Worm (Caenorhabditis elegans) whole organism, L1 larva: ENCODE measurements around the gene Y37D8A.4.

Source experiments
- efl-1 ChIP-seq, 4 experiments: fragments of 150-350 bp; optimal IDR thresholded peaks in 3 of 4; peaks in 1 of 4; 1 replicate in 1 of 4; 2 replicates in 3 of 4; lab custom pipeline; 2014; ENCODE audit warnings: missing biosample characterization in 2 of 4, missing genetic modification characterization in 2 of 4, missing genetic modification reagents in 2 of 4
- egl-13 ChIP-seq: sonication (generic microtip); optimal IDR thresholded peaks from 2 replicates; lab custom pipeline; 2016; ENCODE audit warnings: missing genotype, missing genetic modification reagents, missing genetic modification characterization, missing compliant biosample characterization
- elt-3 ChIP-seq, 6 experiments: fragments of 150-350 bp in 1 of 6; sonication (generic microtip); optimal IDR thresholded peaks; 2 replicates each; lab custom pipeline; 2017 to 2018; ENCODE audit warnings: missing biosample characterization in 6 of 6, missing genetic modification characterization in 6 of 6, inconsistent platforms in 1 of 6
- fos-1 ChIP-seq: fragments of 150-350 bp; optimal IDR thresholded peaks from 2 replicates; lab custom pipeline; 2014; ENCODE audit warnings: missing biosample characterization, missing genetic modification characterization
- lin-15B ChIP-seq: fragments of 150-350 bp; sonication (generic microtip); optimal IDR thresholded peaks from 3 replicates; lab custom pipeline; 2014; ENCODE audit warnings: missing biosample characterization, missing genetic modification characterization
- lin-39 ChIP-seq: fragments of 150-350 bp; optimal IDR thresholded peaks from 2 replicates; lab custom pipeline; 2014; ENCODE audit warnings: missing biosample characterization, missing genetic modification reagents, missing genetic modification characterization
- rnt-1 ChIP-seq: sonication (generic microtip); optimal IDR thresholded peaks from 2 replicates; lab custom pipeline; 2016; ENCODE audit warnings: mild to moderate bottlenecking, missing genetic modification characterization, moderate library complexity, missing compliant biosample characterization
- skn-1 ChIP-seq: fragments of 150-350 bp; optimal IDR thresholded peaks from 2 replicates; lab custom pipeline; 2014; ENCODE audit warnings: missing biosample characterization, missing genetic modification characterization
- sptf-1 ChIP-seq: fragments of 150-350 bp; optimal IDR thresholded peaks from 2 replicates; lab custom pipeline; 2014; ENCODE audit warnings: missing biosample characterization, missing genetic modification characterization
- unc-130 ChIP-seq: fragments of 150-350 bp; optimal IDR thresholded peaks from 2 replicates; lab custom pipeline; 2017; ENCODE audit warnings: missing biosample characterization, missing genetic modification characterization, inconsistent platforms
- unc-62 ChIP-seq: fragments of 150-350 bp; optimal IDR thresholded peaks from 2 replicates; lab custom pipeline; 2014; ENCODE audit warnings: missing biosample characterization, missing genetic modification reagents, missing genetic modification characterization
- unc-86 ChIP-seq: sonication (generic microtip); optimal IDR thresholded peaks from 2 replicates; lab custom pipeline; 2016; ENCODE audit warnings: missing genetic modification characterization, missing compliant biosample characterization
- vab-15 ChIP-seq: sonication (generic microtip); optimal IDR thresholded peaks from 2 replicates; lab custom pipeline; 2017; ENCODE audit warnings: missing genotype, mild to moderate bottlenecking, missing genetic modification characterization, missing compliant biosample characterization

ce11 chrIII:12819909-12820308, 18.9 kb downstream of the Y37D8A.4 start, which contains the start of the genes Y37D8A.2 and Y37D8A.25:
- TF ChIP-seq unc-86 (tag; lab: Kevin White, UChicago) (no peak), egl-13 (tag; lab: Kevin White, UChicago) (no peak), lin-15B (tag; lab: Kevin White, UChicago) (no peak), unc-62 (GFP tag; lab: Kevin White, UChicago) (no peak), skn-1 (tag; lab: Kevin White, UChicago) (no peak), unc-130 (tag; lab: Kevin White, UChicago) (peak; percentile 25), elt-3 (tag; optimal IDR thresholded peaks at IDR 0.05; lab: Kevin White, UChicago) (no peak), efl-1 (optimal IDR thresholded peaks at IDR 0.05; lab: Kevin White, UChicago) (no peak), efl-1 (GFP tag; optimal IDR thresholded peaks at IDR 0.05 in 1 of 2; lab: Kevin White, UChicago) (no peak), sptf-1 (tag; lab: Kevin White, UChicago) (no peak), lin-39 (tag; lab: Kevin White, UChicago) (no peak), vab-15 (tag; lab: Kevin White, UChicago) (no peak), rnt-1 (tag; lab: Kevin White, UChicago) (peak; percentile 59), fos-1 (tag; lab: Kevin White, UChicago) (no peak)
